Worm (Caenorhabditis elegans): Measurements from ENCODE around the gene F58E1.13.

ce11 chrII:1679081-1679480, 16.6 kb downstream of the F58E1.13 start, which contains the start of gene irld-36:
- no peak for TF ChIP-seq nhr-76 (tag; optimal IDR thresholded peaks at IDR 0.05)
- no peak for TF ChIP-seq unc-62 (GFP tag; optimal IDR thresholded peaks at IDR 0.05)
- no peak for TF ChIP-seq mls-2 (tag; optimal IDR thresholded peaks at IDR 0.05)
- TF ChIP-seq ztf-11 (tag; optimal IDR thresholded peaks at IDR 0.05): no peak
- TF ChIP-seq unc-39 (tag; optimal IDR thresholded peaks at IDR 0.05): no peak
- no peak for TF ChIP-seq nhr-237 (tag; optimal IDR thresholded peaks at IDR 0.05)
- no peak for TF ChIP-seq ces-1 (GFP tag; optimal IDR thresholded peaks at IDR 0.05)
- TF ChIP-seq elt-1 (tag; optimal IDR thresholded peaks at IDR 0.05; ENCODE audit: borderline replicate concordance, insufficient read depth): no peak
- TF ChIP-seq lin-13 (tag; optimal IDR thresholded peaks at IDR 0.05): no peak
- no peak for TF ChIP-seq M03D4.4 (tag; optimal IDR thresholded peaks at IDR 0.05)
- no peak for TF ChIP-seq drap-1 (GFP tag; optimal IDR thresholded peaks at IDR 0.05)
- TF ChIP-seq unc-120 (tag; optimal IDR thresholded peaks at IDR 0.05; ENCODE audit: poor library complexity, severe bottlenecking): no peak
